Worm (Caenorhabditis elegans) whole organism, L3 larva: ENCODE measurements around the gene fbxa-182.

Source experiments
- R02D3.7 ChIP-seq: fragments of 150-350 bp; optimal IDR thresholded peaks from 2 replicates; lab custom pipeline; 2014; ENCODE audit warnings: missing biosample characterization, missing genetic modification characterization
- ZK546.5 ChIP-seq: sonication (generic microtip); optimal IDR thresholded peaks from 2 replicates; lab custom pipeline; 2017; ENCODE audit warnings: missing biosample characterization, missing genetic modification characterization
- aly-2 ChIP-seq: fragments of 150-350 bp; optimal IDR thresholded peaks from 2 replicates; lab custom pipeline; 2014; ENCODE audit warnings: missing biosample characterization, missing genetic modification characterization
- ama-1 ChIP-seq: fragments of 150-350 bp; optimal IDR thresholded peaks from 2 replicates; lab custom pipeline; 2018
- ceh-16 ChIP-seq: sonication (generic microtip); optimal IDR thresholded peaks from 2 replicates; lab custom pipeline; 2017; ENCODE audit warnings: missing biosample characterization, missing genetic modification characterization
- ceh-28 ChIP-seq: fragments of 150-350 bp; optimal IDR thresholded peaks from 2 replicates; lab custom pipeline; 2014; ENCODE audit warnings: missing biosample characterization, missing genetic modification reagents, missing genetic modification characterization
- ceh-82 ChIP-seq: fragments of 150-350 bp; optimal IDR thresholded peaks from 2 replicates; lab custom pipeline; 2014; ENCODE audit warnings: missing biosample characterization, missing genetic modification characterization
- ceh-9 ChIP-seq: sonication (generic microtip); optimal IDR thresholded peaks from 2 replicates; lab custom pipeline; 2018; ENCODE audit warnings: missing biosample characterization, missing genetic modification characterization
- egl-27 ChIP-seq: sonication (generic microtip); optimal IDR thresholded peaks from 4 replicates; lab custom pipeline; 2017; ENCODE audit warnings: missing biosample characterization, missing genetic modification reagents, missing genetic modification characterization
- egl-5 ChIP-seq: fragments of 150-350 bp; optimal IDR thresholded peaks from 2 replicates; lab custom pipeline; 2017; ENCODE audit warnings: missing biosample characterization, missing genetic modification reagents, missing genetic modification characterization, inconsistent platforms
- elt-1 ChIP-seq: fragments of 150-350 bp; optimal IDR thresholded peaks from 2 replicates; lab custom pipeline; 2014; ENCODE audit warnings: missing biosample characterization, missing genetic modification characterization
- elt-2 ChIP-seq: sonication (generic microtip); optimal IDR thresholded peaks from 2 replicates; lab custom pipeline; 2016; ENCODE audit warnings: missing genetic modification reagents, mild to moderate bottlenecking, missing genetic modification characterization, missing compliant biosample characterization
- elt-3 ChIP-seq, 3 experiments: fragments of 150-350 bp in 1 of 3; sonication (generic microtip) in 2 of 3; optimal IDR thresholded peaks; 2 replicates in 2 of 3; 4 replicates in 1 of 3; lab custom pipeline; 2014 to 2017; ENCODE audit warnings: missing biosample characterization in 3 of 3, missing genetic modification characterization in 3 of 3
- eor-1 ChIP-seq, 2 experiments: fragments of 150-350 bp; optimal IDR thresholded peaks; 2 replicates each; lab custom pipeline; 2014 to 2018; ENCODE audit warnings: missing biosample characterization in 2 of 2, missing genetic modification characterization in 2 of 2
- fkh-10 ChIP-seq: sonication (generic microtip); optimal IDR thresholded peaks from 2 replicates; lab custom pipeline; 2017; ENCODE audit warnings: missing biosample characterization, missing genetic modification reagents, missing genetic modification characterization
- fkh-2 ChIP-seq: fragments of 150-350 bp; optimal IDR thresholded peaks from 2 replicates; lab custom pipeline; 2014; ENCODE audit warnings: missing biosample characterization, missing genetic modification reagents, missing genetic modification characterization
- fos-1 ChIP-seq: fragments of 150-350 bp; optimal IDR thresholded peaks from 2 replicates; lab custom pipeline; 2014; ENCODE audit warnings: missing biosample characterization, missing genetic modification characterization
- hmg-11 ChIP-seq: sonication (generic microtip); optimal IDR thresholded peaks from 2 replicates; lab custom pipeline; 2016; ENCODE audit warnings: missing genetic modification characterization, missing compliant biosample characterization
- jun-1 ChIP-seq: fragments of 150-350 bp; optimal IDR thresholded peaks from 2 replicates; lab custom pipeline; 2014; ENCODE audit warnings: missing biosample characterization, missing genetic modification reagents, missing genetic modification characterization
- lin-15B ChIP-seq: fragments of 150-350 bp; optimal IDR thresholded peaks from 2 replicates; lab custom pipeline; 2014; ENCODE audit warnings: missing biosample characterization, missing genetic modification characterization
- lin-39 ChIP-seq: fragments of 150-350 bp; optimal IDR thresholded peaks from 2 replicates; lab custom pipeline; 2018; ENCODE audit warnings: missing biosample characterization, missing genetic modification reagents, missing genetic modification characterization
- lsy-12 ChIP-seq: sonication (generic microtip); optimal IDR thresholded peaks from 2 replicates; lab custom pipeline; 2016; ENCODE audit warnings: mild to moderate bottlenecking, missing genetic modification characterization, missing compliant biosample characterization
- mdl-1 ChIP-seq: fragments of 150-350 bp; optimal IDR thresholded peaks from 2 replicates; lab custom pipeline; 2014; ENCODE audit warnings: missing biosample characterization, missing genetic modification characterization
- mml-1 ChIP-seq: fragments of 150-350 bp; sonication (generic microtip); optimal IDR thresholded peaks from 3 replicates; lab custom pipeline; 2014; ENCODE audit warnings: missing biosample characterization, missing genetic modification characterization
- nfya-1 ChIP-seq: sonication (generic microtip); optimal IDR thresholded peaks from 2 replicates; lab custom pipeline; 2017; ENCODE audit warnings: missing genetic modification characterization, mild to moderate bottlenecking, missing compliant biosample characterization, antibody characterized with exemption, moderate library complexity; ENCODE audit not compliant: insufficient read depth
- nhr-12 ChIP-seq: fragments of 150-350 bp; optimal IDR thresholded peaks from 2 replicates; lab custom pipeline; 2014; ENCODE audit warnings: missing biosample characterization, missing genetic modification characterization
- nhr-23 ChIP-seq: fragments of 150-350 bp; optimal IDR thresholded peaks from 2 replicates; lab custom pipeline; 2014; ENCODE audit warnings: missing biosample characterization, missing genetic modification reagents, missing genetic modification characterization
- nhr-237 ChIP-seq: fragments of 150-350 bp; optimal IDR thresholded peaks from 2 replicates; lab custom pipeline; 2014; ENCODE audit warnings: missing biosample characterization, missing genetic modification characterization
- nhr-28 ChIP-seq: fragments of 150-350 bp; optimal IDR thresholded peaks from 2 replicates; lab custom pipeline; 2014; ENCODE audit warnings: missing biosample characterization, missing genetic modification characterization
- nhr-43 ChIP-seq: sonication (generic microtip); optimal IDR thresholded peaks from 2 replicates; lab custom pipeline; 2016; ENCODE audit warnings: mild to moderate bottlenecking, missing genetic modification characterization, missing compliant biosample characterization; ENCODE audit not compliant: poor library complexity, severe bottlenecking
- nhr-67 ChIP-seq: fragments of 150-350 bp; optimal IDR thresholded peaks from 2 replicates; lab custom pipeline; 2014; ENCODE audit warnings: missing biosample characterization, missing genetic modification characterization
- nhr-76 ChIP-seq: fragments of 150-350 bp; sonication (generic microtip); optimal IDR thresholded peaks from 5 replicates; lab custom pipeline; 2014; ENCODE audit warnings: missing biosample characterization, missing genetic modification characterization
- pha-4 ChIP-seq: fragments of 150-350 bp; optimal IDR thresholded peaks from 2 replicates; lab custom pipeline; 2014; ENCODE audit warnings: missing biosample characterization, missing genetic modification reagents, missing genetic modification characterization
- pqm-1 ChIP-seq: fragments of 150-350 bp; optimal IDR thresholded peaks from 2 replicates; lab custom pipeline; 2017; ENCODE audit warnings: missing biosample characterization, missing genetic modification characterization, inconsistent platforms
- sea-2 ChIP-seq: fragments of 150-350 bp; sonication (generic microtip); optimal IDR thresholded peaks from 4 replicates; lab custom pipeline; 2014; ENCODE audit warnings: missing biosample characterization, missing genetic modification reagents, missing genetic modification characterization
- skn-1 ChIP-seq: fragments of 150-350 bp; optimal IDR thresholded peaks from 2 replicates; lab custom pipeline; 2014; ENCODE audit warnings: missing biosample characterization, missing genetic modification characterization
- snpc-4 ChIP-seq: fragments of 150-350 bp; optimal IDR thresholded peaks from 2 replicates; lab custom pipeline; 2014; ENCODE audit warnings: missing biosample characterization, missing genetic modification characterization
- tbx-2 ChIP-seq: sonication (generic microtip); optimal IDR thresholded peaks from 2 replicates; lab custom pipeline; 2016; ENCODE audit warnings: mild to moderate bottlenecking, missing genetic modification characterization, missing compliant biosample characterization
- unc-39 ChIP-seq: sonication (generic microtip); optimal IDR thresholded peaks from 4 replicates; lab custom pipeline; 2017; ENCODE audit warnings: missing biosample characterization, missing genetic modification characterization
- unc-62 ChIP-seq: fragments of 150-350 bp; sonication (generic microtip); optimal IDR thresholded peaks from 4 replicates; lab custom pipeline; 2014; ENCODE audit warnings: missing biosample characterization, missing genetic modification reagents, missing genetic modification characterization
- zag-1 ChIP-seq: fragments of 150-350 bp; optimal IDR thresholded peaks from 2 replicates; lab custom pipeline; 2014; ENCODE audit warnings: missing biosample characterization, missing genetic modification characterization

Gene fbxa-182

ce11 chrII:2452492-2452891 is 39.9 kb upstream of the fbxa-182 start:
- TF ChIP-seq nhr-12 (tag; lab: Kevin White, UChicago) (no peak), lsy-12 (no peak), ceh-82 (no peak), tbx-2 (tag; lab: Kevin White, UChicago) (no peak), egl-5 (tag; lab: Kevin White, UChicago) (no peak), sea-2 (GFP tag; lab: Kevin White, UChicago) (no peak), pqm-1 (tag; lab: Kevin White, UChicago) (peak; percentile 64), skn-1 (tag; lab: Kevin White, UChicago) (no peak), ama-1 (lab: Kevin White, UChicago) (peak; percentile 7), nhr-28 (tag; lab: Kevin White, UChicago) (no peak), pha-4 (tag; lab: Kevin White, UChicago) (peak; percentile 50), elt-2 (tag; lab: Kevin White, UChicago) (peak; percentile 58), aly-2 (tag; lab: Kevin White, UChicago) (no peak), nhr-43 (tag; lab: Kevin White, UChicago) (no peak), lin-15B (tag; lab: Kevin White, UChicago) (no peak), nhr-67 (tag; lab: Kevin White, UChicago) (no peak), unc-62 (GFP tag; lab: Kevin White, UChicago) (no peak), nhr-237 (tag; lab: Kevin White, UChicago) (no peak), ceh-9 (tag; lab: Kevin White, UChicago) (no peak), elt-1 (no peak), lin-39 (no peak)

- peak; percentile 28 for TF ChIP-seq hmg-11 (tag; lab: Kevin White, UChicago)
- no peak for TF ChIP-seq nhr-28 (tag; lab: Kevin White, UChicago)
- no peak for TF ChIP-seq egl-27 (tag; lab: Kevin White, UChicago)
- peak; percentile 24 for TF ChIP-seq snpc-4 (tag; lab: Kevin White, UChicago)
- peak; percentile 9 for TF ChIP-seq lin-15B (tag; lab: Kevin White, UChicago)
- peak; percentile 26 for TF ChIP-seq nhr-23
- no peak for TF ChIP-seq elt-1
- no peak for TF ChIP-seq aly-2 (tag; lab: Kevin White, UChicago)
- TF ChIP-seq ceh-16 (tag; lab: Kevin White, UChicago), result no peak
- TF ChIP-seq fkh-2 (tag; lab: Kevin White, UChicago), result no peak
- no peak for TF ChIP-seq nhr-12 (tag; lab: Kevin White, UChicago)
- peak; percentile 45 for TF ChIP-seq nfya-1 (tag; lab: Kevin White, UChicago)
- no peak for TF ChIP-seq jun-1 (tag; lab: Kevin White, UChicago)
- no peak for TF ChIP-seq ZK546.5 (tag; lab: Kevin White, UChicago)
- no peak for TF ChIP-seq nhr-67 (tag; lab: Kevin White, UChicago)
- no peak for TF ChIP-seq unc-39 (tag; lab: Kevin White, UChicago)
- TF ChIP-seq fkh-10 (GFP tag; lab: Kevin White, UChicago), result no peak
- no peak for TF ChIP-seq skn-1 (tag; lab: Kevin White, UChicago)
- no peak for TF ChIP-seq nhr-237 (tag; lab: Kevin White, UChicago)
- TF ChIP-seq elt-2 (tag; lab: Kevin White, UChicago), result peak; percentile 1
- no peak for TF ChIP-seq ceh-9 (tag; lab: Kevin White, UChicago)
- peak; percentile 9 for TF ChIP-seq pha-4 (tag; lab: Kevin White, UChicago)
- no peak for TF ChIP-seq elt-3 (tag; optimal IDR thresholded peaks at IDR 0.05; lab: Kevin White, UChicago)
- peak; percentile 60 for TF ChIP-seq ceh-28 (tag; lab: Kevin White, UChicago)
- TF ChIP-seq eor-1 (tag; optimal IDR thresholded peaks at IDR 0.05; lab: Kevin White, UChicago), result no peak
- TF ChIP-seq fos-1 (tag; lab: Kevin White, UChicago), result no peak
- no peak for TF ChIP-seq R02D3.7
- no peak for TF ChIP-seq mml-1 (tag; lab: Kevin White, UChicago)
- no peak for TF ChIP-seq mdl-1 (tag; lab: Kevin White, UChicago)
- TF ChIP-seq, all 47 proteins: peak for 8
Measured at ce11 chrII:2450990-2451389, 38.4 kb upstream of the fbxa-182 start.

- no peak for TF ChIP-seq zag-1 (tag; lab: Kevin White, UChicago)
- no peak for TF ChIP-seq pha-4 (tag; lab: Kevin White, UChicago)
- no peak for TF ChIP-seq egl-27 (tag; lab: Kevin White, UChicago)
- no peak for TF ChIP-seq ZK546.5 (tag; lab: Kevin White, UChicago)
- TF ChIP-seq nhr-76 (tag; lab: Kevin White, UChicago), result no peak
- no peak for TF ChIP-seq sea-2 (GFP tag; lab: Kevin White, UChicago)
- no peak for TF ChIP-seq jun-1 (tag; lab: Kevin White, UChicago)
- TF ChIP-seq lin-39, result no peak
- TF ChIP-seq unc-39 (tag; lab: Kevin White, UChicago), result no peak
- TF ChIP-seq lin-15B (tag; lab: Kevin White, UChicago), result no peak
- no peak for TF ChIP-seq elt-1
- no peak for TF ChIP-seq eor-1 (tag; optimal IDR thresholded peaks at IDR 0.05; lab: Kevin White, UChicago)
- TF ChIP-seq mdl-1 (tag; lab: Kevin White, UChicago), result no peak
- TF ChIP-seq nhr-237 (tag; lab: Kevin White, UChicago), result no peak
- no peak for TF ChIP-seq R02D3.7
- no peak for TF ChIP-seq aly-2 (tag; lab: Kevin White, UChicago)
- TF ChIP-seq pqm-1 (tag; lab: Kevin White, UChicago), result no peak
- TF ChIP-seq ceh-82, result no peak
Measured at ce11 chrII:2446727-2447126, 34.2 kb upstream of the fbxa-182 start.
